Fruit fly (Drosophila melanogaster): Measurements from ENCODE around the gene ogre.

Gene ogre

dm6 chrX:6993753-6994152 is 2.6 kb upstream of the ogre start (continued):
- TF ChIP-seq CG6854 (GFP tag; optimal IDR thresholded peaks at IDR 0.05) (peak; percentile 38), CG2678 (tag; optimal IDR thresholded peaks at IDR 0.05) (peak; percentile 82), CG11560 (tag; IDR thresholded peaks at IDR 0.05) (peak; percentile 61; the same call in 1 of the 3 replicates), Antp (GFP tag; optimal IDR thresholded peaks at IDR 0.05) (peak; percentile 68), MESR4 (GFP tag; optimal IDR thresholded peaks at IDR 0.05) (no peak), ase (GFP tag; IDR thresholded peaks at IDR 0.05) (peak; percentile 75; the same call in 2 of the 3 replicates), peb (GFP tag; IDR thresholded peaks at IDR 0.05) (peak; percentile 58), luna (GFP tag; optimal IDR thresholded peaks at IDR 0.05) (no peak), trem (tag; optimal IDR thresholded peaks at IDR 0.05) (no peak), ro (GFP tag; IDR thresholded peaks at IDR 0.05) (peak; percentile 35; the same call in 1 of the 2 replicates), Dbx (GFP tag; IDR thresholded peaks at IDR 0.05) (peak; percentile 79), fd64A (GFP tag; optimal IDR thresholded peaks at IDR 0.05) (no peak), tio (GFP tag; optimal IDR thresholded peaks at IDR 0.05) (peak; percentile 60), CG18764 (GFP tag; optimal IDR thresholded peaks at IDR 0.05) (peak; percentile 37), HHEX (GFP tag; optimal IDR thresholded peaks at IDR 0.05) (peak; percentile 49), CG7786 (GFP tag; optimal IDR thresholded peaks at IDR 0.05) (peak; percentile 70), CG14965 (GFP tag; optimal IDR thresholded peaks at IDR 0.05; ENCODE audit: borderline replicate concordance) (no peak), Mes4 (GFP tag; optimal IDR thresholded peaks at IDR 0.05) (peak; percentile 51), CG4328 (GFP tag; optimal IDR thresholded peaks at IDR 0.05) (peak; percentile 27), eyg (GFP tag; optimal IDR thresholded peaks at IDR 0.05) (peak; percentile 47), CG1529 (GFP tag; optimal IDR thresholded peaks at IDR 0.05) (peak; percentile 44), croc (GFP tag; conservative IDR thresholded peaks at IDR 0.05) (peak; percentile 47; the same call in 2 of the 3 replicates), CG17829 (tag; optimal IDR thresholded peaks at IDR 0.05) (no peak), CG6272 (GFP tag; IDR thresholded peaks at IDR 0.05) (peak; percentile 64), Chrac-16 (GFP tag; optimal IDR thresholded peaks at IDR 0.05) (peak; percentile 45), Usf (GFP tag; optimal IDR thresholded peaks at IDR 0.05) (peak; percentile 27), Atf3 (GFP tag; optimal IDR thresholded peaks at IDR 0.05) (peak; percentile 23), C15 (GFP tag; IDR thresholded peaks at IDR 0.05) (0 out of 3 replicates have a peak, but pooled peaks have one; percentile 59), CG17568 (GFP tag; optimal IDR thresholded peaks at IDR 0.05) (peak; percentile 56), CG2875 (GFP tag; optimal IDR thresholded peaks at IDR 0.05) (peak; percentile 49), CG9817 (tag; optimal IDR thresholded peaks at IDR 0.05) (peak; percentile 65), CG4820 (GFP tag; optimal IDR thresholded peaks at IDR 0.05) (peak; percentile 63), CG31441 (GFP tag; IDR thresholded peaks at IDR 0.05) (peak; percentile 76), CG8388 (GFP tag; optimal IDR thresholded peaks at IDR 0.05) (peak; percentile 48), Nf-YB (GFP tag; optimal IDR thresholded peaks at IDR 0.05) (no peak), CG16779 (GFP tag; IDR thresholded peaks at IDR 0.05) (no peak), HLH4C (GFP tag; IDR thresholded peaks at IDR 0.05; ENCODE audit: partially characterized antibody) (no peak), dan (GFP tag; IDR thresholded peaks at IDR 0.05) (0 out of 2 replicates have a peak, but pooled peaks have one; percentile 22), Sox100B (GFP tag; optimal IDR thresholded peaks at IDR 0.05) (peak; percentile 42), grau (tag; optimal IDR thresholded peaks at IDR 0.05) (peak; percentile 49), CG31224 (GFP tag; IDR thresholded peaks at IDR 0.05) (peak; percentile 69), CG1832 (GFP tag; optimal IDR thresholded peaks at IDR 0.05) (no peak), dysf (GFP tag; IDR thresholded peaks at IDR 0.05) (peak; percentile 88), ci (GFP tag; IDR thresholded peaks at IDR 0.05) (peak; percentile 86), CG33557 (GFP tag; optimal IDR thresholded peaks at IDR 0.05) (no peak), CG3995 (GFP tag; optimal IDR thresholded peaks at IDR 0.05) (peak; percentile 34), caup (GFP tag; optimal IDR thresholded peaks at IDR 0.05; ENCODE audit: severe bottlenecking) (peak; percentile 73), Opbp (GFP tag; IDR thresholded peaks at IDR 0.05; ENCODE audit: partially characterized antibody) (no peak), Hmr (GFP tag; optimal IDR thresholded peaks at IDR 0.05) (peak; percentile 76), gt (GFP tag; IDR thresholded peaks at IDR 0.05) (peak; percentile 62), fu2 (GFP tag; optimal IDR thresholded peaks at IDR 0.05) (peak; percentile 58)

Data from whole organism, embryonic.